Worm (Caenorhabditis elegans) whole organism, L4 larva: Measurements from ENCODE around the gene smcl-1.

Experiments
- F26F4.8 ChIP-seq: fragments of 200-800 bp; sonication (Bioruptor generic); conservative IDR thresholded peaks from 2 replicates; pipeline ENCODE4 v1.3.6; 2022; ENCODE audit warnings: missing genetic modification characterization, missing compliant biosample characterization
- Y48G9A.11 ChIP-seq: fragments of 200-800 bp; sonication (Bioruptor generic); IDR thresholded peaks from 2 replicates; pipeline ENCODE4 v1.3.6; 2022; ENCODE audit warnings: missing genetic modification reagents, missing genetic modification characterization, missing compliant biosample characterization
- ZK337.2 ChIP-seq: fragments of 200-800 bp; sonication (Bioruptor generic); IDR thresholded peaks from 2 replicates; pipeline ENCODE4 v1.3.6; 2022; ENCODE audit warnings: missing genetic modification reagents, missing genetic modification characterization, missing compliant biosample characterization
- ZK546.5 ChIP-seq, 2 experiments: sonication (generic microtip); optimal IDR thresholded peaks; 2 replicates each; lab custom pipeline; 2017; ENCODE audit warnings: missing biosample characterization in 2 of 2, missing genetic modification characterization in 2 of 2
- aha-1 ChIP-seq: fragments of 150-350 bp; peaks from one replicate; lab custom pipeline; 2014; ENCODE audit warnings: missing biosample characterization, missing genetic modification characterization
- arid-1 ChIP-seq: fragments of 200-800 bp; sonication (Bioruptor generic); conservative IDR thresholded peaks from 2 replicates; pipeline ENCODE4 v1.3.6; 2022; ENCODE audit warnings: missing genetic modification reagents, missing genetic modification characterization, missing compliant biosample characterization
- cey-2 ChIP-seq: sonication (generic microtip); optimal IDR thresholded peaks from 3 replicates; lab custom pipeline; 2017; ENCODE audit warnings: missing genetic modification characterization, mild to moderate bottlenecking, missing compliant biosample characterization, antibody characterized with exemption, borderline replicate concordance; ENCODE audit not compliant: insufficient read depth
- daf-16 ChIP-seq, 3 experiments: sonication (generic microtip); optimal IDR thresholded peaks; 2 replicates each; lab custom pipeline; 2016 to 2017; ENCODE audit warnings: missing genetic modification characterization in 3 of 3, missing genetic modification reagents in 3 of 3, mild to moderate bottlenecking in 2 of 3, missing compliant biosample characterization in 2 of 3, missing biosample characterization in 1 of 3, moderate library complexity in 1 of 3
- daf-19 ChIP-seq: fragments of 200-800 bp; sonication (Bioruptor generic); conservative IDR thresholded peaks from 2 replicates; pipeline ENCODE4 v1.3.6; 2022; ENCODE audit warnings: missing genetic modification characterization, missing compliant biosample characterization
- dmd-6 ChIP-seq: fragments of 200-800 bp; sonication (Bioruptor generic); IDR thresholded peaks from 2 replicates; pipeline ENCODE4 v1.3.6; 2022; ENCODE audit warnings: missing genetic modification reagents, missing genetic modification characterization, missing compliant biosample characterization
- duxl-1 ChIP-seq: sonication (generic microtip); optimal IDR thresholded peaks from 2 replicates; lab custom pipeline; 2016; ENCODE audit warnings: mild to moderate bottlenecking, missing genetic modification characterization, moderate library complexity, missing compliant biosample characterization; ENCODE audit not compliant: poor library complexity
- egl-27 ChIP-seq: sonication (generic microtip); optimal IDR thresholded peaks from 3 replicates; lab custom pipeline; 2017; ENCODE audit warnings: missing biosample characterization, missing genetic modification reagents, missing genetic modification characterization
- fos-1 ChIP-seq: fragments of 150-350 bp; optimal IDR thresholded peaks from 2 replicates; lab custom pipeline; 2014; ENCODE audit warnings: missing biosample characterization, missing genetic modification characterization
- hlh-11 ChIP-seq: fragments of 200-800 bp; sonication (Bioruptor generic); optimal IDR thresholded peaks from 2 replicates; lab custom pipeline; 2018; ENCODE audit warnings: mild to moderate bottlenecking, missing genetic modification characterization, missing compliant biosample characterization
- hlh-30 ChIP-seq: sonication (generic microtip); optimal IDR thresholded peaks from 2 replicates; lab custom pipeline; 2017; ENCODE audit warnings: antibody characterized with exemption, mild to moderate bottlenecking, missing genetic modification characterization, missing compliant biosample characterization; ENCODE audit not compliant: insufficient read depth
- hmg-1.1 ChIP-seq: fragments of 200-800 bp; sonication (Bioruptor generic); IDR thresholded peaks from 2 replicates; pipeline ENCODE4 v1.3.6; 2022; ENCODE audit warnings: missing genetic modification reagents, missing genetic modification characterization, missing compliant biosample characterization
- lin-13 ChIP-seq: fragments of 150-350 bp; optimal IDR thresholded peaks from 2 replicates; lab custom pipeline; 2014; ENCODE audit warnings: missing biosample characterization, missing genetic modification reagents, missing genetic modification characterization
- lin-29 ChIP-seq: fragments of 200-800 bp; sonication (Bioruptor generic); IDR thresholded peaks from 2 replicates; pipeline ENCODE4 v1.3.6; 2022; ENCODE audit warnings: missing genetic modification reagents, missing genetic modification characterization, missing compliant biosample characterization
- lin-38 ChIP-seq: fragments of 200-800 bp; sonication (Bioruptor generic); IDR thresholded peaks from 2 replicates; pipeline ENCODE4 v1.3.6; 2022; ENCODE audit warnings: missing genetic modification reagents, missing genetic modification characterization, missing compliant biosample characterization
- mep-1 ChIP-seq: fragments of 150-350 bp; sonication (generic microtip); optimal IDR thresholded peaks from 3 replicates; lab custom pipeline; 2014; ENCODE audit warnings: missing biosample characterization, missing genetic modification characterization
- mxl-2 ChIP-seq: fragments of 200-800 bp; sonication (Bioruptor generic); conservative IDR thresholded peaks from 2 replicates; pipeline ENCODE4 v1.3.6; 2022; ENCODE audit warnings: missing genetic modification reagents, missing genetic modification characterization, missing compliant biosample characterization
- mxl-3 ChIP-seq: fragments of 200-800 bp; sonication (Bioruptor generic); optimal IDR thresholded peaks from 2 replicates; lab custom pipeline; 2018; ENCODE audit warnings: mild to moderate bottlenecking, missing genetic modification characterization, missing compliant biosample characterization
- nhr-25 ChIP-seq: sonication (generic microtip); optimal IDR thresholded peaks from 2 replicates; lab custom pipeline; 2017; ENCODE audit warnings: missing genetic modification characterization, mild to moderate bottlenecking, missing compliant biosample characterization, antibody characterized with exemption, moderate library complexity, borderline replicate concordance; ENCODE audit not compliant: insufficient read depth
- nhr-28 ChIP-seq: fragments of 150-350 bp; optimal IDR thresholded peaks from 2 replicates; lab custom pipeline; 2014; ENCODE audit warnings: missing biosample characterization, missing genetic modification characterization
- nhr-41 ChIP-seq: fragments of 200-800 bp; sonication (Bioruptor generic); IDR thresholded peaks from 2 replicates; pipeline ENCODE4 v1.3.6; 2022; ENCODE audit warnings: missing genetic modification reagents, missing genetic modification characterization, missing compliant biosample characterization
- nhr-48 ChIP-seq: sonication (generic microtip); optimal IDR thresholded peaks from 2 replicates; lab custom pipeline; 2016; ENCODE audit warnings: mild to moderate bottlenecking, missing genetic modification characterization, missing compliant biosample characterization
- nhr-6 ChIP-seq: fragments of 150-350 bp; optimal IDR thresholded peaks from 2 replicates; lab custom pipeline; 2014; ENCODE audit warnings: missing biosample characterization, missing genetic modification characterization
- pha-4 ChIP-seq, 2 experiments: fragments of 150-350 bp in 1 of 2; fragments of 200-800 bp in 1 of 2; sonication (Bioruptor generic) in 1 of 2; IDR thresholded peaks in 1 of 2; optimal IDR thresholded peaks in 1 of 2; 2 replicates each; pipeline versions ENCODE4 v1.3.6 to Lab custom; 2014 to 2022; ENCODE audit warnings: missing genetic modification characterization in 2 of 2, missing genetic modification reagents in 2 of 2, missing biosample characterization in 1 of 2, missing compliant biosample characterization in 1 of 2
- php-3 ChIP-seq: fragments of 200-800 bp; sonication (Bioruptor generic); IDR thresholded peaks from 2 replicates; pipeline ENCODE4 v1.3.6; 2022; ENCODE audit warnings: missing genetic modification reagents, missing genetic modification characterization, missing compliant biosample characterization
- rbr-2 ChIP-seq: sonication (generic microtip); optimal IDR thresholded peaks from 2 replicates; lab custom pipeline; 2016; ENCODE audit warnings: missing genotype, missing genetic modification characterization, missing compliant biosample characterization
- set-16 ChIP-seq: fragments of 200-800 bp; sonication (Bioruptor generic); IDR thresholded peaks from 2 replicates; pipeline ENCODE4 v1.3.6; 2022; ENCODE audit warnings: missing genetic modification reagents, missing genetic modification characterization, missing compliant biosample characterization
- skn-1 ChIP-seq: fragments of 150-350 bp; optimal IDR thresholded peaks from 2 replicates; lab custom pipeline; 2014; ENCODE audit warnings: missing biosample characterization, missing genetic modification characterization
- snpc-1.2 ChIP-seq: fragments of 200-800 bp; sonication (Bioruptor generic); IDR thresholded peaks from 2 replicates; pipeline ENCODE4 v1.3.6; 2022; ENCODE audit warnings: missing genetic modification reagents, missing genetic modification characterization, missing compliant biosample characterization
- snpc-4 ChIP-seq: fragments of 150-350 bp; optimal IDR thresholded peaks from 2 replicates; lab custom pipeline; 2014; ENCODE audit warnings: missing biosample characterization, missing genetic modification characterization
- spr-1 ChIP-seq: sonication (generic microtip); optimal IDR thresholded peaks from 2 replicates; lab custom pipeline; 2016; ENCODE audit warnings: mild to moderate bottlenecking, missing genetic modification characterization, missing compliant biosample characterization
- tag-97 ChIP-seq: fragments of 200-800 bp; sonication (Bioruptor generic); IDR thresholded peaks from 2 replicates; pipeline ENCODE4 v1.3.6; 2022; ENCODE audit warnings: missing genetic modification characterization, missing compliant biosample characterization
- tra-1 ChIP-seq: fragments of 200-800 bp; sonication (Bioruptor generic); IDR thresholded peaks from 2 replicates; pipeline ENCODE4 v1.3.6; 2022; ENCODE audit warnings: missing genetic modification reagents, missing genetic modification characterization, missing compliant biosample characterization
- unc-62 ChIP-seq, 3 experiments: fragments of 150-350 bp in 1 of 3; sonication (generic microtip); optimal IDR thresholded peaks in 2 of 3; peaks in 1 of 3; 1 replicate in 1 of 3; 2 replicates in 2 of 3; lab custom pipeline; 2014 to 2017; ENCODE audit warnings: missing biosample characterization in 3 of 3, missing genetic modification characterization in 3 of 3, missing genetic modification reagents in 3 of 3, missing genotype in 1 of 3
- zfp-2 ChIP-seq: sonication (generic microtip); optimal IDR thresholded peaks from 2 replicates; lab custom pipeline; 2016; ENCODE audit warnings: mild to moderate bottlenecking, missing genetic modification characterization, missing compliant biosample characterization
- ztf-7 ChIP-seq: fragments of 150-350 bp; optimal IDR thresholded peaks from 2 replicates; lab custom pipeline; 2014; ENCODE audit warnings: missing biosample characterization, missing genetic modification characterization

Gene smcl-1

DNA sequence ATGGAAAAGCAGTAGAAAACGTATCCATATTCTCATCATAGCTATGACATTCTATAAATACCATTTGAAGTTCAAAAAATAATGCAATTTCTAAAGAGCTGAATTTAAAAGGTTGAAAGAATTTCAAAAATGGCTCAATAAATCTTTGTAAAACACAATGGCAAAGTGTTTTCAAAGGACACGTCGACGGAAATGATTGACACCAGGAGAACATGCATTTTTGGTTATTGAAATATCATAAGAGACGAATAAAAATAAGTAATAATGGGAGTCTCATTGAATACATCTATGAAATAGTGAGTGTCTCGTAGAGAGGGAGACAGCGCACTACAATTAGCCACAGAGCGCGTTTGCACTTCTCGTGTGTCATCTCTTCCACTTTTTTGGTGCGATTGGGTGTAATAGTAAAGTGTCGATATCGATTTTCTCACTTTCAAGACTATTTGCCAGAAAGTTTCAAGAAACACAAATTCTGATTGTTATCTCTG lies 36.7 kb upstream of the smcl-1 start, which contains the start of gene T04F8.2 (continued):
- TF ChIP-seq rbr-2 (tag; lab: Kevin White, UChicago) (peak; percentile 48), tra-1 (GFP tag; lab: Robert Waterston, UW) (0 out of 2 replicates have a peak, but pooled peaks have one; percentile 21), F26F4.8 (GFP tag; lab: Robert Waterston, UW) (no peak), mep-1 (peak; percentile 82), tag-97 (no peak), zfp-2 (tag; lab: Kevin White, UChicago) (no peak), set-16 (GFP tag; lab: Robert Waterston, UW) (no peak), ZK546.5 (tag; optimal IDR thresholded peaks at IDR 0.05; lab: Kevin White, UChicago) (no peak), nhr-28 (tag; lab: Kevin White, UChicago) (peak; percentile 98), unc-62 (GFP tag; optimal IDR thresholded peaks at IDR 0.05 in 1 of 2; lab: Kevin White, UChicago) (peak in 1 of 2 experiments; percentile 98), unc-62 (tag; optimal IDR thresholded peaks at IDR 0.05; lab: Kevin White, UChicago) (no peak), pha-4 (GFP tag; IDR thresholded peaks at IDR 0.05; lab: Robert Waterston, UW) (no peak), pha-4 (tag; optimal IDR thresholded peaks at IDR 0.05; lab: Kevin White, UChicago) (peak; percentile 78), nhr-48 (tag; lab: Kevin White, UChicago) (peak; percentile 16), hmg-1.1 (GFP tag; lab: Robert Waterston, UW) (peak; percentile 60), snpc-1.2 (no peak), cey-2 (tag; lab: Kevin White, UChicago) (no peak), Y48G9A.11 (GFP tag; lab: Robert Waterston, UW) (no peak), lin-38 (GFP tag; lab: Robert Waterston, UW) (peak; percentile 95), aha-1 (tag; lab: Kevin White, UChicago) (no peak), egl-27 (tag; lab: Kevin White, UChicago) (no peak), mxl-2 (GFP tag; lab: Robert Waterston, UW) (no peak), skn-1 (tag; lab: Kevin White, UChicago) (no peak), lin-29 (GFP tag; lab: Robert Waterston, UW) (no peak), duxl-1 (tag; lab: Kevin White, UChicago) (no peak), ZK337.2 (GFP tag; lab: Robert Waterston, UW) (no peak), php-3 (GFP tag; lab: Robert Waterston, UW) (no peak), snpc-4 (no peak), daf-16 (GFP tag; optimal IDR thresholded peaks at IDR 0.05; lab: Kevin White, UChicago) (no peak), daf-16 (tag; optimal IDR thresholded peaks at IDR 0.05; lab: Kevin White, UChicago) (no peak), mxl-3 (GFP tag; lab: Kevin White, UChicago) (peak; percentile 3), ztf-7 (peak; percentile 55), daf-19 (GFP tag; lab: Robert Waterston, UW) (no peak), hlh-11 (tag; lab: Kevin White, UChicago) (peak; percentile 65), nhr-6 (tag; lab: Kevin White, UChicago) (peak; percentile 56), hlh-30 (tag; lab: Kevin White, UChicago) (peak; percentile 79), lin-13 (GFP tag; lab: Kevin White, UChicago) (peak; percentile 25), dmd-6 (GFP tag; lab: Robert Waterston, UW) (peak; percentile 65), nhr-41 (GFP tag; lab: Robert Waterston, UW) (no peak), arid-1 (no peak), fos-1 (tag; lab: Kevin White, UChicago) (no peak), spr-1 (tag; lab: Kevin White, UChicago) (no peak), nhr-25 (tag; lab: Kevin White, UChicago) (peak; percentile 57)
